Worm (Caenorhabditis elegans) whole organism, mixed stage, embryonic: ENCODE measurements around the gene T28D9.16.

Experiments
- M03D4.4 ChIP-seq: sonication (generic microtip); optimal IDR thresholded peaks from 2 replicates; lab custom pipeline; 2017; ENCODE audit warnings: mild to moderate bottlenecking, missing genetic modification characterization, missing compliant biosample characterization
- bed-3 ChIP-seq: fragments of 200-800 bp; sonication (Bioruptor generic); optimal IDR thresholded peaks from 3 replicates; lab custom pipeline; 2018; ENCODE audit warnings: mild to moderate bottlenecking, missing genetic modification characterization, moderate library complexity, missing compliant biosample characterization
- blmp-1 ChIP-seq: fragments of 150-350 bp; optimal IDR thresholded peaks from 2 replicates; lab custom pipeline; 2014; ENCODE audit warnings: missing biosample characterization, missing genetic modification characterization
- ceh-39 ChIP-seq: fragments of 150-350 bp; optimal IDR thresholded peaks from 2 replicates; lab custom pipeline; 2014; ENCODE audit warnings: missing biosample characterization, missing genetic modification characterization
- ceh-43 ChIP-seq: fragments of 200-800 bp; sonication (Bioruptor generic); optimal IDR thresholded peaks from 2 replicates; lab custom pipeline; 2018; ENCODE audit warnings: mild to moderate bottlenecking, missing genetic modification characterization, moderate library complexity, missing compliant biosample characterization
- ceh-83 ChIP-seq: fragments of 200-800 bp; sonication (Bioruptor generic); optimal IDR thresholded peaks from 2 replicates; lab custom pipeline; 2018; ENCODE audit warnings: mild to moderate bottlenecking, missing genetic modification characterization, missing compliant biosample characterization
- ces-1 ChIP-seq: fragments of 150-350 bp; optimal IDR thresholded peaks from 2 replicates; lab custom pipeline; 2014; ENCODE audit warnings: missing biosample characterization, missing genetic modification reagents, missing genetic modification characterization
- cnd-1 ChIP-seq: fragments of 200-800 bp; sonication (Bioruptor generic); optimal IDR thresholded peaks from 2 replicates; lab custom pipeline; 2018; ENCODE audit warnings: mild to moderate bottlenecking, missing genetic modification characterization, missing compliant biosample characterization
- drap-1 ChIP-seq: fragments of 200-800 bp; sonication (Bioruptor generic); optimal IDR thresholded peaks from 3 replicates; lab custom pipeline; 2018; ENCODE audit warnings: mild to moderate bottlenecking, missing genetic modification characterization, missing compliant biosample characterization
- elt-1 ChIP-seq: sonication (generic microtip); optimal IDR thresholded peaks from 2 replicates; lab custom pipeline; 2017; ENCODE audit warnings: missing genetic modification characterization, mild to moderate bottlenecking, missing compliant biosample characterization, antibody characterized with exemption, moderate library complexity, borderline replicate concordance; ENCODE audit not compliant: insufficient read depth
- elt-3 ChIP-seq: fragments of 150-350 bp; optimal IDR thresholded peaks from 2 replicates; lab custom pipeline; 2014; ENCODE audit warnings: missing biosample characterization, missing genetic modification characterization
- flh-1 ChIP-seq: fragments of 200-800 bp; sonication (Bioruptor generic); optimal IDR thresholded peaks from 2 replicates; lab custom pipeline; 2018; ENCODE audit warnings: mild to moderate bottlenecking, missing genetic modification characterization, moderate library complexity, missing compliant biosample characterization
- ham-2 ChIP-seq: fragments of 200-800 bp; sonication (Bioruptor generic); optimal IDR thresholded peaks from 2 replicates; lab custom pipeline; 2018; ENCODE audit warnings: mild to moderate bottlenecking, missing genetic modification characterization, missing compliant biosample characterization
- hlh-1 ChIP-seq: fragments of 150-350 bp; optimal IDR thresholded peaks from 2 replicates; lab custom pipeline; 2014; ENCODE audit warnings: missing biosample characterization, missing genetic modification reagents, missing genetic modification characterization
- lin-13 ChIP-seq: fragments of 150-350 bp; optimal IDR thresholded peaks from 2 replicates; lab custom pipeline; 2014; ENCODE audit warnings: missing biosample characterization, missing genetic modification characterization
- lsy-2 ChIP-seq: fragments of 150-350 bp; optimal IDR thresholded peaks from 2 replicates; lab custom pipeline; 2014; ENCODE audit warnings: missing biosample characterization, missing genetic modification characterization
- mep-1 ChIP-seq: fragments of 150-350 bp; optimal IDR thresholded peaks from 2 replicates; lab custom pipeline; 2017; ENCODE audit warnings: missing biosample characterization, missing genetic modification reagents, missing genetic modification characterization, inconsistent platforms
- nhr-12 ChIP-seq: fragments of 150-350 bp; optimal IDR thresholded peaks from 2 replicates; lab custom pipeline; 2014; ENCODE audit warnings: missing biosample characterization, missing genetic modification characterization
- nhr-2 ChIP-seq: fragments of 150-350 bp; optimal IDR thresholded peaks from 2 replicates; lab custom pipeline; 2014; ENCODE audit warnings: missing biosample characterization, missing genetic modification characterization
- nhr-237 ChIP-seq: fragments of 150-350 bp; optimal IDR thresholded peaks from 2 replicates; lab custom pipeline; 2014; ENCODE audit warnings: missing biosample characterization, missing genetic modification characterization
- nhr-28 ChIP-seq: fragments of 150-350 bp; optimal IDR thresholded peaks from 2 replicates; lab custom pipeline; 2014; ENCODE audit warnings: missing biosample characterization, missing genetic modification characterization
- nhr-76 ChIP-seq: sonication (generic microtip); optimal IDR thresholded peaks from 2 replicates; lab custom pipeline; 2017; ENCODE audit warnings: missing biosample characterization, missing genetic modification characterization
- pha-4 ChIP-seq: fragments of 150-350 bp; optimal IDR thresholded peaks from 2 replicates; lab custom pipeline; 2018; ENCODE audit warnings: missing biosample characterization, missing genetic modification reagents, missing genetic modification characterization
- sem-2 ChIP-seq: fragments of 200-800 bp; sonication (Bioruptor generic); optimal IDR thresholded peaks from 2 replicates; lab custom pipeline; 2018; ENCODE audit warnings: mild to moderate bottlenecking, missing genetic modification characterization, missing compliant biosample characterization
- snpc-4 ChIP-seq: fragments of 150-350 bp; optimal IDR thresholded peaks from 2 replicates; lab custom pipeline; 2014; ENCODE audit warnings: missing biosample characterization, missing genetic modification characterization
- tbx-8 ChIP-seq: fragments of 200-800 bp; sonication (Bioruptor generic); optimal IDR thresholded peaks from 2 replicates; lab custom pipeline; 2018; ENCODE audit warnings: mild to moderate bottlenecking, missing genetic modification characterization, moderate library complexity, missing compliant biosample characterization
- unc-120 ChIP-seq: sonication (generic microtip); optimal IDR thresholded peaks from 2 replicates; lab custom pipeline; 2017; ENCODE audit warnings: missing genetic modification characterization, missing compliant biosample characterization; ENCODE audit not compliant: poor library complexity, severe bottlenecking
- unc-39 ChIP-seq: fragments of 150-350 bp; optimal IDR thresholded peaks from 2 replicates; lab custom pipeline; 2014; ENCODE audit warnings: missing biosample characterization, missing genetic modification characterization
- zip-8 ChIP-seq: fragments of 150-350 bp; optimal IDR thresholded peaks from 2 replicates; lab custom pipeline; 2014; ENCODE audit warnings: missing biosample characterization, missing genetic modification characterization
- ztf-11 ChIP-seq: fragments of 150-350 bp; optimal IDR thresholded peaks from 2 replicates; lab custom pipeline; 2014; ENCODE audit warnings: missing biosample characterization, missing genetic modification characterization

T28D9.16 gene

DNA sequence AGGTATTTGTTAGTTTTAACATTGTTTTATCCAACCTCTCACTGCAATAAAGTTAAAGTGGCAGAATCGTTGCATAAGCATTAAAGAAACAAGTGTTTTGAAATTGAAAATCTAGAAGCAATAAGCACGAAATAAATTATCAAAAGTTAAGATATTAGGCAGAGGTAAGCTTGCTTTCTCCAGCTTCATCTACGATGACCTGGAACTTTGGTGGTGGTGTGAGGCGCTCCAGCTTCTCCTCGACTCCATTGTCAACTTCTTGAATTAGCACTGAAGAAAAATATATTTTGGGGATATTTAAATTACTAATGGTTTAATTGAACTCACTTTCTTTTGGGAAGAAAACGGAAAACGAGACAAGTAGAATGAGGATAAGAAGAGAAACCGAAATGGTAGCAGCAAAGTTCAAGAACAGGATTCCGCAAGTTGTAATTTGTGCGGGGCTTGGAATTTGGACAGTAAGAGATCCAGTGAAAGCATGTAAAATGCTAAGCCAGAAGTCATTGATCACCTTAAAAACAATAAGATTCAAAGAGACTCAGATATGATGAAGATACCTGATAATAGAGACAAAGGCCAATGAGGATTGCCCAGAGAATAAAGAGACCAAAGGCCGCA is 18.3 kb downstream of the T28D9.16 start:
- TF ChIP-seq unc-120 (tag; lab: Kevin White, UChicago) (no peak), bed-3 (GFP tag; lab: Kevin White, UChicago) (no peak)

DNA sequence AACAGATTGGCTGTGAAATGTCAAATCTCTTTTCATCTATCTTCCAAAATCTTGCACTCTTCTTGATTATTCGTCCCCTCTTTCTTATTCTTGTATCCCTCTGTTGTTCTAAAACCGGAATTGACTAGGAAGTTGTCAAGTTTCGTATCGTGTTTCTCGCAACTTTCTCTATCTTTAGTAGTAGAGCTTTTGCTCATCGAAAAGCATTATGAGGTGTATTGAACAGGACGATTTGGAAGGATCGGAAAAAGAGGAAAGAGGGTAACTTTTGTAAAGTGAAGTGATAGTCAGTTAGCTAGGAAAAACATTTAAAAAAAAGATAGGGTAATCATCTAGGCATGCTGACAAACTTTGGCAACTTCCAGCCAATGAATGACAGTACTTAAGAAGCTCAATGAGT is 21.0 kb downstream of the T28D9.16 start:
- TF ChIP-seq ces-1 (GFP tag; lab: Kevin White, UChicago), result no peak
- TF ChIP-seq zip-8, result no peak
- TF ChIP-seq elt-3 (tag; lab: Kevin White, UChicago), result no peak
- TF ChIP-seq bed-3 (GFP tag; lab: Kevin White, UChicago), result no peak
- no peak for TF ChIP-seq hlh-1
- TF ChIP-seq ceh-39 (tag; lab: Kevin White, UChicago), result no peak
- no peak for TF ChIP-seq flh-1 (GFP tag; lab: Kevin White, UChicago)
- TF ChIP-seq nhr-76, result no peak
- TF ChIP-seq pha-4, result no peak
- no peak for TF ChIP-seq tbx-8 (GFP tag; lab: Kevin White, UChicago)
- TF ChIP-seq nhr-237 (tag; lab: Kevin White, UChicago), result no peak
- TF ChIP-seq, all 35 proteins: peak for 0

- no peak for TF ChIP-seq pha-4
- TF ChIP-seq zip-8, result no peak
- TF ChIP-seq ces-1 (GFP tag; lab: Kevin White, UChicago), result peak; percentile 34
- TF ChIP-seq, all 35 proteins: peak for 1
Measured at ce11 chrII:6497137-6497536, 21.6 kb downstream of the T28D9.16 start.

ce11 chrII:6498609-6499008 is 23.1 kb downstream of the T28D9.16 start:
- peak; percentile 52 for TF ChIP-seq ces-1 (GFP tag; lab: Kevin White, UChicago)
- no peak for TF ChIP-seq nhr-2 (tag; lab: Kevin White, UChicago)
- TF ChIP-seq nhr-76, result no peak
- no peak for TF ChIP-seq flh-1 (GFP tag; lab: Kevin White, UChicago)

DNA sequence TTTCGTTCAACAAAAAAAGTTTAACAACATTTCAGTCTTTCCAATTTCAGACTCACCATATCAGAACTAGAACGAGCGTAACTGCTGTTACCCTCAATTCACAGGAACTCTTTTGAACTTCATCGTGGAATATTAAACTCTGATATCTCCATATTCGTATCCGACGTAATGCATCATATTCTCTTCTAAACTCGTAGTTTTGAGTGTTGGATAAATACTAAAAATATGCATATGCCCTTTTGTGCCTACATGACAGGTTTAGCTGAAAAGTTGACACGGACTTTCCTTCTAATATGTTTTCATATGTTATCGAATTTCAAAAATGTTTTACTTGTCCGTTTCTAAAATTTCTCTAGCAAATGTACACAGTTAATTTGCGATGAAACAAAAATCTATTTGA is 23.6 kb downstream of the T28D9.16 start, which contains the start of gene twk-49:
Gene twk-49, minus strand, starts transcription at position 101 of the 400 bp plus-strand sequence.
- TF ChIP-seq lin-13 (tag; lab: Kevin White, UChicago) (no peak), elt-1 (tag; lab: Kevin White, UChicago) (no peak), cnd-1 (no peak), unc-39 (no peak), snpc-4 (tag; lab: Kevin White, UChicago) (no peak), ztf-11 (tag; lab: Kevin White, UChicago) (no peak), blmp-1 (tag; lab: Kevin White, UChicago) (no peak), sem-2 (GFP tag; lab: Kevin White, UChicago) (no peak), drap-1 (GFP tag; lab: Kevin White, UChicago) (no peak), flh-1 (GFP tag; lab: Kevin White, UChicago) (no peak), zip-8 (no peak)

DNA sequence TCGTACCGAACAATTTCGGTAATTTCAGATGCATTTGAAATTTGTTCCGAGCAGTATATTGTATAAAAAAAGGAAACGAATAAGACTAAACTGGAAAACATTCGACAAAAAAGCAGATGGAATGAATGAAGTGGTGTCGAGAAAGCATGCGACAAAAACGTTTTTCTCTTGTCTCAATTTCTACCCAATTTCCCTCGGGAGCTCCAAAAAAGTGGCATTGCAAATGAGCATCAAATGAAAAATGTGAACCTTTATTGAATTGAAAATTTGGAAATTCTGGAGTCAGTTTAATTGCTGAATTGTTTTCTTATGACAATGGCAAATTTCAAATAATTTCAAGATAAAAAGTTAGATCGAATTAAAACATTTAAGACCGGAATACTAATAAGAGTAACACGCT is 24.7 kb downstream of the T28D9.16 start, which contains the start of gene R05G9.5:
Gene R05G9.5, minus strand, starts transcription at position 101 of the 400 bp plus-strand sequence.
- no peak for TF ChIP-seq nhr-28
- TF ChIP-seq unc-39, result no peak
- no peak for TF ChIP-seq cnd-1
- no peak for TF ChIP-seq nhr-2 (tag; lab: Kevin White, UChicago)
- TF ChIP-seq M03D4.4 (tag; lab: Kevin White, UChicago), result no peak
- no peak for TF ChIP-seq ceh-43
- TF ChIP-seq ceh-83 (GFP tag; lab: Kevin White, UChicago), result no peak
- TF ChIP-seq nhr-76, result no peak
- TF ChIP-seq ceh-39 (tag; lab: Kevin White, UChicago), result no peak
- TF ChIP-seq tbx-8 (GFP tag; lab: Kevin White, UChicago), result no peak

ce11 chrII:6501420-6501819 is 25.9 kb downstream of the T28D9.16 start, which contains the start of gene R05G9.3:
Gene R05G9.3 (minus strand): TSS chrII:6501520.
- TF ChIP-seq lsy-2 (tag; lab: Kevin White, UChicago) (no peak), M03D4.4 (tag; lab: Kevin White, UChicago) (no peak), ham-2 (GFP tag; lab: Kevin White, UChicago) (no peak), mep-1 (tag; lab: Kevin White, UChicago) (no peak), nhr-12 (tag; lab: Kevin White, UChicago) (no peak), unc-120 (tag; lab: Kevin White, UChicago) (no peak), hlh-1 (no peak), flh-1 (GFP tag; lab: Kevin White, UChicago) (no peak), nhr-237 (tag; lab: Kevin White, UChicago) (no peak), unc-39 (no peak)
